Worm (Caenorhabditis elegans) whole organism, L4 larva: Measurements from ENCODE around the gene F42C5.6.

Experiments
- F10B5.3 ChIP-seq: sonication (generic microtip); optimal IDR thresholded peaks from 2 replicates; lab custom pipeline; 2016; ENCODE audit warnings: mild to moderate bottlenecking, missing genetic modification characterization, missing compliant biosample characterization
- F49E8.2 ChIP-seq: sonication (generic microtip); optimal IDR thresholded peaks from 2 replicates; lab custom pipeline; 2016; ENCODE audit warnings: missing compliant biosample characterization, mild to moderate bottlenecking, missing genetic modification characterization, borderline replicate concordance
- T26A8.4 ChIP-seq: fragments of 200-800 bp; sonication (Bioruptor generic); IDR thresholded peaks from 2 replicates; pipeline ENCODE4 v1.3.6; 2022; ENCODE audit warnings: missing genetic modification characterization, missing compliant biosample characterization
- Y48G9A.11 ChIP-seq: fragments of 200-800 bp; sonication (Bioruptor generic); IDR thresholded peaks from 2 replicates; pipeline ENCODE4 v1.3.6; 2022; ENCODE audit warnings: missing genetic modification reagents, missing genetic modification characterization, missing compliant biosample characterization
- ZK337.2 ChIP-seq: fragments of 200-800 bp; sonication (Bioruptor generic); IDR thresholded peaks from 2 replicates; pipeline ENCODE4 v1.3.6; 2022; ENCODE audit warnings: missing genetic modification reagents, missing genetic modification characterization, missing compliant biosample characterization
- aha-1 ChIP-seq: fragments of 150-350 bp; peaks from one replicate; lab custom pipeline; 2014; ENCODE audit warnings: missing biosample characterization, missing genetic modification characterization
- ceh-28 ChIP-seq: fragments of 150-350 bp; optimal IDR thresholded peaks from 2 replicates; lab custom pipeline; 2014; ENCODE audit warnings: missing biosample characterization, missing genetic modification reagents, missing genetic modification characterization
- ceh-32 ChIP-seq: sonication (generic microtip); optimal IDR thresholded peaks from 2 replicates; lab custom pipeline; 2016; ENCODE audit warnings: mild to moderate bottlenecking, missing genetic modification characterization, missing compliant biosample characterization; ENCODE audit not compliant: poor library complexity
- ceh-44 ChIP-seq: fragments of 200-800 bp; sonication (Bioruptor generic); IDR thresholded peaks from 2 replicates; pipeline ENCODE4 v1.3.6; 2022; ENCODE audit warnings: missing genetic modification reagents, missing genetic modification characterization, missing compliant biosample characterization
- ceh-82 ChIP-seq: sonication (generic microtip); optimal IDR thresholded peaks from 2 replicates; lab custom pipeline; 2017; ENCODE audit warnings: missing biosample characterization, missing genetic modification characterization
- cey-2 ChIP-seq: sonication (generic microtip); optimal IDR thresholded peaks from 3 replicates; lab custom pipeline; 2017; ENCODE audit warnings: missing genetic modification characterization, mild to moderate bottlenecking, missing compliant biosample characterization, antibody characterized with exemption, borderline replicate concordance; ENCODE audit not compliant: insufficient read depth
- daf-19 ChIP-seq: fragments of 200-800 bp; sonication (Bioruptor generic); conservative IDR thresholded peaks from 2 replicates; pipeline ENCODE4 v1.3.6; 2022; ENCODE audit warnings: missing genetic modification characterization, missing compliant biosample characterization
- daf-8 ChIP-seq: fragments of 200-800 bp; sonication (Bioruptor generic); IDR thresholded peaks from 2 replicates; pipeline ENCODE4 v1.3.6; 2022; ENCODE audit warnings: missing genetic modification characterization, missing compliant biosample characterization
- dpl-1 ChIP-seq: fragments of 150-350 bp; optimal IDR thresholded peaks from 2 replicates; lab custom pipeline; 2014; ENCODE audit warnings: missing biosample characterization, missing genetic modification reagents, missing genetic modification characterization
- duxl-1 ChIP-seq: sonication (generic microtip); optimal IDR thresholded peaks from 2 replicates; lab custom pipeline; 2016; ENCODE audit warnings: mild to moderate bottlenecking, missing genetic modification characterization, moderate library complexity, missing compliant biosample characterization; ENCODE audit not compliant: poor library complexity
- dve-1 ChIP-seq: sonication (generic microtip); optimal IDR thresholded peaks from 2 replicates; lab custom pipeline; 2017; ENCODE audit warnings: antibody characterized with exemption, mild to moderate bottlenecking, missing genetic modification characterization, missing compliant biosample characterization; ENCODE audit not compliant: insufficient read depth
- hlh-11 ChIP-seq: fragments of 200-800 bp; sonication (Bioruptor generic); optimal IDR thresholded peaks from 2 replicates; lab custom pipeline; 2018; ENCODE audit warnings: mild to moderate bottlenecking, missing genetic modification characterization, missing compliant biosample characterization
- hlh-30 ChIP-seq: sonication (generic microtip); optimal IDR thresholded peaks from 2 replicates; lab custom pipeline; 2017; ENCODE audit warnings: antibody characterized with exemption, mild to moderate bottlenecking, missing genetic modification characterization, missing compliant biosample characterization; ENCODE audit not compliant: insufficient read depth
- jun-1 ChIP-seq: fragments of 150-350 bp; optimal IDR thresholded peaks from 2 replicates; lab custom pipeline; 2014; ENCODE audit warnings: missing biosample characterization, missing genetic modification reagents, missing genetic modification characterization
- lin-1 ChIP-seq: fragments of 200-800 bp; sonication (Bioruptor generic); IDR thresholded peaks from 2 replicates; pipeline ENCODE4 v1.3.6; 2022; ENCODE audit warnings: missing genetic modification reagents, missing genetic modification characterization, missing compliant biosample characterization
- lsy-2 ChIP-seq, 2 experiments: fragments of 150-350 bp in 1 of 2; sonication (generic microtip) in 1 of 2; optimal IDR thresholded peaks; 2 replicates each; lab custom pipeline; 2014 to 2017; ENCODE audit warnings: missing biosample characterization in 2 of 2, missing genetic modification characterization in 2 of 2
- mxl-3 ChIP-seq: fragments of 200-800 bp; sonication (Bioruptor generic); optimal IDR thresholded peaks from 2 replicates; lab custom pipeline; 2018; ENCODE audit warnings: mild to moderate bottlenecking, missing genetic modification characterization, missing compliant biosample characterization
- nhr-10 ChIP-seq: fragments of 150-350 bp; optimal IDR thresholded peaks from 2 replicates; lab custom pipeline; 2014; ENCODE audit warnings: missing biosample characterization, missing genetic modification characterization
- nhr-28 ChIP-seq: fragments of 150-350 bp; optimal IDR thresholded peaks from 2 replicates; lab custom pipeline; 2014; ENCODE audit warnings: missing biosample characterization, missing genetic modification characterization
- nhr-48 ChIP-seq: sonication (generic microtip); optimal IDR thresholded peaks from 2 replicates; lab custom pipeline; 2016; ENCODE audit warnings: mild to moderate bottlenecking, missing genetic modification characterization, missing compliant biosample characterization
- nhr-76 ChIP-seq: fragments of 150-350 bp; optimal IDR thresholded peaks from 2 replicates; lab custom pipeline; 2014; ENCODE audit warnings: missing biosample characterization, missing genetic modification characterization
- php-3 ChIP-seq: fragments of 200-800 bp; sonication (Bioruptor generic); IDR thresholded peaks from 2 replicates; pipeline ENCODE4 v1.3.6; 2022; ENCODE audit warnings: missing genetic modification reagents, missing genetic modification characterization, missing compliant biosample characterization
- sdz-12 ChIP-seq: fragments of 200-800 bp; sonication (Bioruptor generic); optimal IDR thresholded peaks from 2 replicates; lab custom pipeline; 2018; ENCODE audit warnings: mild to moderate bottlenecking, missing genetic modification characterization, missing compliant biosample characterization
- snpc-1.2 ChIP-seq: fragments of 200-800 bp; sonication (Bioruptor generic); IDR thresholded peaks from 2 replicates; pipeline ENCODE4 v1.3.6; 2022; ENCODE audit warnings: missing genetic modification reagents, missing genetic modification characterization, missing compliant biosample characterization
- spr-1 ChIP-seq: sonication (generic microtip); optimal IDR thresholded peaks from 2 replicates; lab custom pipeline; 2016; ENCODE audit warnings: mild to moderate bottlenecking, missing genetic modification characterization, missing compliant biosample characterization
- tag-97 ChIP-seq: fragments of 200-800 bp; sonication (Bioruptor generic); IDR thresholded peaks from 2 replicates; pipeline ENCODE4 v1.3.6; 2022; ENCODE audit warnings: missing genetic modification characterization, missing compliant biosample characterization
- unc-130 ChIP-seq: sonication (generic microtip); optimal IDR thresholded peaks from 2 replicates; lab custom pipeline; 2016; ENCODE audit warnings: missing genetic modification reagents, missing genetic modification characterization, missing compliant biosample characterization
- unc-62 ChIP-seq, 3 experiments: fragments of 150-350 bp in 1 of 3; sonication (generic microtip); optimal IDR thresholded peaks in 2 of 3; peaks in 1 of 3; 1 replicate in 1 of 3; 2 replicates in 2 of 3; lab custom pipeline; 2014 to 2017; ENCODE audit warnings: missing biosample characterization in 3 of 3, missing genetic modification characterization in 3 of 3, missing genetic modification reagents in 3 of 3, missing genotype in 1 of 3
- zip-2 ChIP-seq: fragments of 150-350 bp; optimal IDR thresholded peaks from 2 replicates; lab custom pipeline; 2014; ENCODE audit warnings: missing biosample characterization, missing genetic modification characterization

F42C5.6 gene

DNA sequence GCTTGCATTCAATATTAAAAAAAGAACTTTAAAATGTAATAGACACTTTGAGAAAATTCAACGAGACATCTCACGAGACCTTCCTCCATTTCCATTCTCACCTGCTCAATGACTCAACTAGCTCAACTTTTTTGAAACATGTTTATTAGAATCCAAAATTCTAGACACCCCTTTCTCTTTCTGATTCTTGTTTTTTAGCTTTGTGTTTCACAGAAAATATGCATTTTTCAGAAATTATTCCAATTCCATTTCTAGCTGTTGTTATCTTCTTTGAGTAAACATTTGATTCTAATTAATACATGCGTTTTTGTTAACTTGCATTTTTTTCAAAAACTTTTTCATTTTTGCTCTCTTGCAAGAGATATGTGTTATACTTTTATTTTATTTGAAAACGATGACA, 7.4 kb downstream of the F42C5.6 start:
- no peak for TF ChIP-seq T26A8.4

DNA sequence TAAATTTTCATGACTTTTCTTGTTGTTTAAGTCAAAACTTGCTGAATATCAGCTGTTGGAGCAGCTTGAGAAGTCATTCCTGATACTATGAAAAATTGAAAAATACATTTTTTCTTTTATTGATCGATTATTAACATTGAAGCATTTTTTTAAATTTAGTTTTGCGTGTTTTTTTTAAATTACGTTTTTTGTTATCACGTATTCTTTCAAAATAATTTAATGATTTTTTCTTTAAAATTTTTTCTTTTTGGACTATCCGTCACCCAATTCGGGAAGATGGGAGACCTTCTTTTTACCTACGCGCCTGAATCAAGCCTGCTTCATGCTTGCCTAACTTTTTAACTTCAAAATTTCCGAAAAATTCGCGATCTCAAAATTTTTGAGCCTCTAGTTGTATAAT, 14.8 kb downstream of the F42C5.6 start, which contains the start of gene F42C5.5:
TSS of gene F42C5.5 (minus strand) at position 101 of the 400 bp plus-strand sequence.
- no peak for TF ChIP-seq cey-2
- no peak for TF ChIP-seq sdz-12 (GFP tag; lab: Kevin White, UChicago)
- TF ChIP-seq Y48G9A.11 = no peak
- no peak for TF ChIP-seq nhr-10
- no peak for TF ChIP-seq ceh-28 (tag; lab: Kevin White, UChicago)
- no peak for TF ChIP-seq F49E8.2 (tag; lab: Kevin White, UChicago)
- TF ChIP-seq dve-1 (tag; lab: Kevin White, UChicago) = no peak

DNA sequence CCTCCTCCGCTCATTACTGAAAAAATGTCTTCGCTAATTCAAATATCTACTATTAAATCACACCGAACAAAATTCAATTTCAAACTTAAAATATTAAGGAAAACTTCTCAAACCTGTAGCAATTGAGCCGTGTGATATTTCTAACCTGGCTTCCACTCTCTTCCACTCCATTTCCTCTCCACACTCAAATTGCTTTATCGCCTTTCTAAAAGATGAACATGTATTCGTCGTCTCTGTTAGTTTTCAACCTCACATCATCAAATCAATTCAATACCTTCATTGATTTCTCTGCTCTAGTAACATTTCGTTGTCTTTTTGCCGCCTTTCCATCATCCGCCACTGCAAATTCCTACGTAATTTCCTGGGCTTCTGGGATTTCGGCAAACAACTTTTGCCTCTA, 16.9 kb downstream of the F42C5.6 start, which contains the start of gene F42C5.4:
TSS of gene F42C5.4 (minus strand) at position 171 of the 400 bp plus-strand sequence.
- TF ChIP-seq aha-1 = peak; percentile 91
- no peak for TF ChIP-seq ceh-82 (tag; lab: Kevin White, UChicago)
- no peak for TF ChIP-seq lin-1 (GFP tag; lab: Robert Waterston, UW)
- TF ChIP-seq snpc-1.2 (GFP tag; lab: Robert Waterston, UW) = no peak

DNA sequence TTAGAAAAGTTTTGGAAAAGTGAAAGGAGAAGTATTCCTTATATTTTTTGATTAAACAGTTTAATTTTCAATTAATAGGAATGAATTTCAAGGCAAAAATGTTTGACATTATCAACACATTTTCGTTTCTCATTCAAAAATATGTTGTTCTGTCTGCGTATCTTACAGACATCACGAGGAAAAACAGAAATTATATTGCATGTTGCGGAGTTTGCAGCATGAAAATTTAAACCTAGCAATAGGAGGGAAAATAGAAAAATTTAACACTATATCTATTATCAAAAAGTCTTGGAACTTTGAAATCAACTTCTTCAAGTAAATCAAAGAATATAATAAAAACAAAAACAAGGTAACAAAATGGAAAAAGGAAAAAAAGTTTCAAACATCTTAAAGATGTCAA, 17.8 kb downstream of the F42C5.6 start:
- TF ChIP-seq nhr-28 (peak; percentile 12), ceh-32 (no peak), dve-1 (tag; lab: Kevin White, UChicago) (peak; percentile 2), lsy-2 (tag; optimal IDR thresholded peaks at IDR 0.05; lab: Kevin White, UChicago) (no peak), F10B5.3 (tag; lab: Kevin White, UChicago) (no peak), hlh-30 (tag; lab: Kevin White, UChicago) (peak; percentile 75), dpl-1 (GFP tag; lab: Kevin White, UChicago) (peak; percentile 28), nhr-48 (no peak)

DNA sequence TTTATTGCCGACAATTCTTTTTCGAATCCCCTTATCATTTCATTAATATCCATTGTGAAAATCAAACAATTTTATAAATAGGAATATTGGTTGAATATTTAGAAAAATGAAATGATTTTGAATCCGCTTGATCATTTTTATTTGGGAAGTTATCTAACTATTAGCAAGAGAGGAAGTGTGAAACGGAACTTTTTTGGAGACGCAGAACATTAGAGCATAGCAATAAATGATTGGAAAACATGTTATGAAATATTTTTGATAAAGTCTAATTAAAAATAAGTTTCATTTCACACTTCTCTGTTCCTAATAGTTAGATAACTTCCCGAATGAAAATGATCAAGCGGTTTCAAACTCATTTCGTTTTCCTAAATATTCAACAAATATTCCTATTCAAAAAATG, 21.4 kb downstream of the F42C5.6 start, which contains the start of gene F42C5.3:
TSS of gene F42C5.3 (minus strand) at position 101 of the 400 bp plus-strand sequence.
- no peak for TF ChIP-seq daf-19 (GFP tag; lab: Robert Waterston, UW)
- TF ChIP-seq jun-1 (tag; lab: Kevin White, UChicago) = no peak
- TF ChIP-seq spr-1 = no peak
- TF ChIP-seq daf-8 (GFP tag; lab: Robert Waterston, UW) = no peak
- no peak for TF ChIP-seq hlh-11 (tag; lab: Kevin White, UChicago)
- TF ChIP-seq duxl-1 = no peak
- no peak for TF ChIP-seq unc-62 (GFP tag; optimal IDR thresholded peaks at IDR 0.05 in 1 of 2; lab: Kevin White, UChicago)
- no peak for TF ChIP-seq unc-62 (tag; optimal IDR thresholded peaks at IDR 0.05; lab: Kevin White, UChicago)
- TF ChIP-seq aha-1 = no peak
- TF ChIP-seq nhr-28 = no peak
- TF ChIP-seq ZK337.2 (GFP tag; lab: Robert Waterston, UW) = no peak
- no peak for TF ChIP-seq zip-2
- TF ChIP-seq ceh-44 (GFP tag; lab: Robert Waterston, UW) = no peak
- TF ChIP-seq php-3 (GFP tag; lab: Robert Waterston, UW) = no peak
- no peak for TF ChIP-seq nhr-76 (tag; lab: Kevin White, UChicago)
- TF ChIP-seq mxl-3 = no peak
- no peak for TF ChIP-seq unc-130 (GFP tag; lab: Kevin White, UChicago)
- no peak for TF ChIP-seq tag-97
- TF ChIP-seq, all 104 proteins: peak for 0
